Fruit fly (Drosophila melanogaster): ENCODE results near the gene FoxL1.

Gene FoxL1

DNA sequence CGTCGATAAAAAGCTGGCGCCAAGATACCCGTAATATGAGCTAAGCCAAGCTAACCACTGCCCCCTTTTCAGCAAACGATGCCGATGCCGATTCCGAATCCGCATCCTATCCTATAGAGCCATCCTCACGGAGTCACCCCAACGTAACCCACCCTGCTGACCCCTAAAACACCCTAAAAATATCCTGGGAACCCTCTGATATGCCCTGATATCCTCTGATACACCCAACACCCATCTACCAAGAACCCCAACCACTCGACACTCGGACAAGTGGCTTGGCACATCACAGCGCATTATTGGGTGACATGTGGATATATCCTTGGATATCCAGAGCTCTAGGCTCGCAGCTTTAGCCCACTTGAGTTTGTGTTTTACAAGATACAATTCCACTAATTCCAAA is 17.2 kb upstream of the FoxL1 start:
- TF ChIP-seq net (GFP tag; optimal IDR thresholded peaks at IDR 0.05): no peak
- TF ChIP-seq Sox14 (GFP tag; optimal IDR thresholded peaks at IDR 0.05): no peak
- TF ChIP-seq CG6808 (GFP tag; optimal IDR thresholded peaks at IDR 0.05): no peak
- TF ChIP-seq Blimp-1 (GFP tag; optimal IDR thresholded peaks at IDR 0.05): no peak
- TF ChIP-seq achi (GFP tag; optimal IDR thresholded peaks at IDR 0.05): no peak
- no peak for TF ChIP-seq CG15336 (GFP tag; IDR thresholded peaks at IDR 0.05)

dm6 chr3L:4003316-4003715 is 15.4 kb upstream of the FoxL1 start, which contains the start of gene CG14985:
TSS of gene CG14985 (plus strand) at chr3L:4003474.
- TF ChIP-seq Sox14 (GFP tag; optimal IDR thresholded peaks at IDR 0.05): peak; percentile 52
- TF ChIP-seq CG11762 (GFP tag; optimal IDR thresholded peaks at IDR 0.05; ENCODE audit: insufficient read depth): no peak

DNA sequence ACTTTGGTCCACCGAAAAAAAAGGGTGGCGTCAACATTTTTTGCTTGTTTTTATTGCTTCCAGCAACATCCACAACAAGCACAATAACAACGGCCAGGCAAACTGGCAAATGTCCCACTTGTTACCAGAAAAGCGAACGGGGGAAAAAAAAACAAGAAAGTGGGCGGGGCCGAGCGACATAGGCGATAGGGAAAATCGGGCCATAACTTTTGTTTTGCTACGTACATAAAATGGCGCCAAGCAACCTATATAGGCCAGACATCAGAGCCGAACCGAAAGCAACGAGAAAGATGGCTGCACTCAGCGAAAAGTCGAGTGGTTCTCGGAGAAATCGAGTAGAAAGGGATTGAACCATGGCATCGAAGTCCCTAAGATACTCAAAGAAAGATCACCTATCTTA is 11.4 kb upstream of the FoxL1 start:
- TF ChIP-seq CG6276 (GFP tag; optimal IDR thresholded peaks at IDR 0.05) (no peak), Hr4 (GFP tag; optimal IDR thresholded peaks at IDR 0.05) (peak; percentile 34), CG6163 (GFP tag; IDR thresholded peaks at IDR 0.05) (no peak), Ets96B (tag; optimal IDR thresholded peaks at IDR 0.05) (no peak), CG11902 (GFP tag; optimal IDR thresholded peaks at IDR 0.05) (no peak), achi (GFP tag; optimal IDR thresholded peaks at IDR 0.05) (no peak), CG32006 (GFP tag; optimal IDR thresholded peaks at IDR 0.05) (peak; percentile 35), CG8119 (GFP tag; IDR thresholded peaks at IDR 0.05) (0 out of 3 replicates have a peak, but pooled peaks have one; percentile 16)

DNA sequence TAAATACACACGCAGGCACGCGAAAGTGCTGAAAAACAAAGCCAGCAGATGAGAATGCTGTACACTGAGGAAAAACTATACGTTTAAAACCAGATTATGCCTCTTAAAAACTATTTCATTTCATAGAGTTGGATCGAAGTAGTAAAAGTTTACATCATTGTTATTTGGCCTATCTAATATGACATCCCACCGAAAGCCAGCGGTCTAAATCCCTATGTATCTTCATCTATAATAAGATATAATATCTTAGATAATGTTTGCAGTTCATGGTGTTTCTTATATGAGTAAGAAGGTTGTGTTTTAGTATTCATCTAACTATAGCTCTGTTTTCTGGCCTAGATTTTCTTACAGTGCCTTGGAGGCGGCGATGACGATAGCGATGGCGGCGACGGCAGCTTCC is 8.6 kb upstream of the FoxL1 start:
- TF ChIP-seq achi (GFP tag; optimal IDR thresholded peaks at IDR 0.05) (no peak), net (GFP tag; optimal IDR thresholded peaks at IDR 0.05) (no peak), dsx (GFP tag; optimal IDR thresholded peaks at IDR 0.05; ENCODE audit: poor library complexity, severe bottlenecking) (no peak), CG11294 (GFP tag; IDR thresholded peaks at IDR 0.05) (no peak), svp (GFP tag) (peak; percentile 44), CG34406 (GFP tag; optimal IDR thresholded peaks at IDR 0.05) (no peak), Lpt (GFP tag; optimal IDR thresholded peaks at IDR 0.05) (no peak), fd59A (GFP tag; optimal IDR thresholded peaks at IDR 0.05) (no peak)

- TF ChIP-seq fkh (GFP tag; optimal IDR thresholded peaks at IDR 0.05): no peak
- TF ChIP-seq CG10631 (GFP tag; optimal IDR thresholded peaks at IDR 0.05): peak; percentile 10
- TF ChIP-seq Blimp-1 (GFP tag; optimal IDR thresholded peaks at IDR 0.05): no peak
- TF ChIP-seq CG8632 (GFP tag; optimal IDR thresholded peaks at IDR 0.05): no peak
- no peak for TF ChIP-seq CG4318 (GFP tag; optimal IDR thresholded peaks at IDR 0.05)
- TF ChIP-seq fd85E (GFP tag; optimal IDR thresholded peaks at IDR 0.05): no peak
- no peak for TF ChIP-seq dac (GFP tag; optimal IDR thresholded peaks at IDR 0.05)
- peak; percentile 3 for TF ChIP-seq pdm3 (GFP tag; optimal IDR thresholded peaks at IDR 0.05)
- TF ChIP-seq salr (GFP tag; optimal IDR thresholded peaks at IDR 0.05): peak in 1 of 2 experiments; percentile 3
- peak; percentile 13 for TF ChIP-seq achi (GFP tag; optimal IDR thresholded peaks at IDR 0.05)
- TF ChIP-seq CG11294 (GFP tag; IDR thresholded peaks at IDR 0.05): 0 out of 2 replicates have a peak, but pooled peaks have one; percentile 11
- TF ChIP-seq CG6792 (GFP tag; optimal IDR thresholded peaks at IDR 0.05): no peak
- peak; percentile 2 for TF ChIP-seq cyc (GFP tag; optimal IDR thresholded peaks at IDR 0.05)
- TF ChIP-seq svp (GFP tag): peak; percentile 18
- TF ChIP-seq CG32006 (GFP tag; optimal IDR thresholded peaks at IDR 0.05): peak; percentile 39
- peak; percentile 19 for TF ChIP-seq spab (GFP tag; optimal IDR thresholded peaks at IDR 0.05)
- TF ChIP-seq fd59A (GFP tag; optimal IDR thresholded peaks at IDR 0.05): no peak
- peak; percentile 63; the same call in 2 of the 3 replicates for TF ChIP-seq eg (GFP tag; IDR thresholded peaks at IDR 0.05)
- TF ChIP-seq OdsH (GFP tag; optimal IDR thresholded peaks at IDR 0.05): peak; percentile 4
- peak; percentile 16 for TF ChIP-seq Hr39 (GFP tag; optimal IDR thresholded peaks at IDR 0.05)
- no peak for TF ChIP-seq CG34406 (GFP tag; optimal IDR thresholded peaks at IDR 0.05)
- TF ChIP-seq esn (GFP tag; optimal IDR thresholded peaks at IDR 0.05): no peak
- no peak for TF ChIP-seq CG8319 (GFP tag; optimal IDR thresholded peaks at IDR 0.05)
- peak; percentile 60; the same call in 2 of the 3 replicates for TF ChIP-seq CG6163 (GFP tag; IDR thresholded peaks at IDR 0.05)
- peak; percentile 9 for TF ChIP-seq Hr4 (GFP tag; optimal IDR thresholded peaks at IDR 0.05)
- TF ChIP-seq Sox14 (GFP tag; optimal IDR thresholded peaks at IDR 0.05): no peak
- peak; percentile 33 for TF ChIP-seq Ets96B (tag; optimal IDR thresholded peaks at IDR 0.05)
- TF ChIP-seq Smox (GFP tag; optimal IDR thresholded peaks at IDR 0.05): no peak
- TF ChIP-seq Eip93F (GFP tag; optimal IDR thresholded peaks at IDR 0.05): no peak
- TF ChIP-seq topi (GFP tag; optimal IDR thresholded peaks at IDR 0.05): no peak
- TF ChIP-seq net (GFP tag; optimal IDR thresholded peaks at IDR 0.05): no peak
- no peak for TF ChIP-seq Sox102F (GFP tag; optimal IDR thresholded peaks at IDR 0.05)
- TF ChIP-seq Hr38 (GFP tag; optimal IDR thresholded peaks at IDR 0.05): no peak
- TF ChIP-seq Eip75B (GFP tag; optimal IDR thresholded peaks at IDR 0.05): peak; percentile 4
Observed at dm6 chr3L:4014349-4014748, 4.3 kb upstream of the FoxL1 start.

All from whole organism, prepupa.